Fruit fly (Drosophila melanogaster) whole organism, prepupa: ENCODE measurements around the gene CG42784.
A peak's percentile ranks its signal among the peaks of the same experiment; 100 is the strongest.
"Not testable (repeated sequence)": the region's sequence is repeated elsewhere in the genome, so short reads cannot be mapped to it uniquely, and the experiment has no call there.

Experiments used
- Blimp-1 ChIP-seq: fragments of 200-800 bp; sonication (Bioruptor generic); optimal IDR thresholded peaks from 3 replicates; lab custom pipeline; 2017; ENCODE audit warnings: missing biosample characterization, missing genetic modification characterization, mild to moderate bottlenecking, moderate library complexity, missing genetic modification reagents
- CG11902 ChIP-seq: fragments of 200-800 bp; sonication (Bioruptor generic); optimal IDR thresholded peaks from 3 replicates; lab custom pipeline; 2016; ENCODE audit warnings: missing biosample characterization, missing genetic modification characterization
- CG1621 ChIP-seq: fragments of 200-800 bp; sonication (Bioruptor generic); optimal IDR thresholded peaks from 3 replicates; lab custom pipeline; 2018; ENCODE audit warnings: missing biosample characterization, mild to moderate bottlenecking, missing genetic modification characterization
- CG31627 ChIP-seq: fragments of 200-800 bp; sonication (Bioruptor generic); optimal IDR thresholded peaks from 3 replicates; lab custom pipeline; 2016; ENCODE audit warnings: missing biosample characterization, missing genetic modification characterization
- CG34406 ChIP-seq: fragments of 200-800 bp; sonication (Bioruptor generic); optimal IDR thresholded peaks from 3 replicates; lab custom pipeline; 2016; ENCODE audit warnings: missing biosample characterization, missing genetic modification characterization
- CG6163 ChIP-seq: fragments of 200-800 bp; sonication (Bioruptor generic); IDR thresholded peaks from 3 replicates; pipeline ENCODE4 v1.3.6; 2022; ENCODE audit warnings: missing biosample characterization, missing genetic modification characterization
- CG6792 ChIP-seq: fragments of 200-800 bp; sonication (Bioruptor generic); optimal IDR thresholded peaks from 3 replicates; lab custom pipeline; 2016; ENCODE audit warnings: missing biosample characterization, missing genetic modification characterization
- CG7368 ChIP-seq: fragments of 200-800 bp; sonication (Bioruptor generic); optimal IDR thresholded peaks from 3 replicates; lab custom pipeline; 2016; ENCODE audit warnings: missing biosample characterization, missing genetic modification characterization
- Hr38 ChIP-seq: sonication (Bioruptor generic); optimal IDR thresholded peaks from 2 replicates; lab custom pipeline; 2016; ENCODE audit warnings: missing biosample characterization, missing genetic modification characterization
- Hr4 ChIP-seq: fragments of 200-800 bp; sonication (Bioruptor generic); optimal IDR thresholded peaks from 3 replicates; lab custom pipeline; 2016; ENCODE audit warnings: missing biosample characterization, missing genetic modification characterization
- Met ChIP-seq: fragments of 200-800 bp; sonication (Bioruptor generic); optimal IDR thresholded peaks from 3 replicates; lab custom pipeline; 2016; ENCODE audit warnings: missing biosample characterization, missing genetic modification characterization
- Smox ChIP-seq: fragments of 200-800 bp; sonication (Bioruptor generic); optimal IDR thresholded peaks from 3 replicates; lab custom pipeline; 2016; ENCODE audit warnings: missing biosample characterization, missing genetic modification characterization
- Sox14 ChIP-seq: fragments of 200-800 bp; sonication (Bioruptor generic); optimal IDR thresholded peaks from 3 replicates; lab custom pipeline; 2016; ENCODE audit warnings: missing biosample characterization, missing genetic modification characterization
- acj6 ChIP-seq: fragments of 200-800 bp; sonication (Bioruptor generic); optimal IDR thresholded peaks from 3 replicates; lab custom pipeline; 2016; ENCODE audit warnings: missing biosample characterization, missing genetic modification characterization
- cyc ChIP-seq: fragments of 200-800 bp; sonication (Bioruptor generic); optimal IDR thresholded peaks from 3 replicates; lab custom pipeline; 2016; ENCODE audit warnings: missing biosample characterization, missing genetic modification characterization
- dac ChIP-seq: fragments of 200-800 bp; sonication (Bioruptor generic); optimal IDR thresholded peaks from 2 replicates; lab custom pipeline; 2017; ENCODE audit warnings: missing biosample characterization, mild to moderate bottlenecking, missing genetic modification characterization
- fkh ChIP-seq: fragments of 200-800 bp; sonication (Bioruptor generic); optimal IDR thresholded peaks from 3 replicates; lab custom pipeline; 2017; ENCODE audit warnings: missing biosample characterization, mild to moderate bottlenecking, missing genetic modification characterization, moderate library complexity
- lz ChIP-seq: fragments of 200-800 bp; sonication (Bioruptor generic); optimal IDR thresholded peaks from 3 replicates; lab custom pipeline; 2016; ENCODE audit warnings: missing biosample characterization, missing genetic modification characterization
- salr ChIP-seq, 2 experiments: fragments of 200-800 bp; sonication (Bioruptor generic); optimal IDR thresholded peaks; 3 replicates each; lab custom pipeline; 2016 to 2018; ENCODE audit warnings: missing biosample characterization in 2 of 2, missing genetic modification characterization in 2 of 2, mild to moderate bottlenecking in 1 of 2
- ss ChIP-seq, 2 experiments: fragments of 200-800 bp; sonication (Bioruptor generic); optimal IDR thresholded peaks; 2 replicates in 1 of 2; 3 replicates in 1 of 2; lab custom pipeline; 2017 to 2018; ENCODE audit warnings: mild to moderate bottlenecking in 2 of 2, missing biosample characterization in 2 of 2, missing genetic modification characterization in 2 of 2, moderate library complexity in 1 of 2
- svp ChIP-seq: fragments of 200-800 bp; sonication (Bioruptor generic); peaks from one replicate; lab custom pipeline; 2016; ENCODE audit warnings: missing biosample characterization, missing genetic modification characterization
- vri ChIP-seq: fragments of 200-800 bp; sonication (Bioruptor generic); optimal IDR thresholded peaks from 3 replicates; lab custom pipeline; 2016; ENCODE audit warnings: missing biosample characterization, mild to moderate bottlenecking, missing genetic modification characterization

The CG42784 gene

DNA sequence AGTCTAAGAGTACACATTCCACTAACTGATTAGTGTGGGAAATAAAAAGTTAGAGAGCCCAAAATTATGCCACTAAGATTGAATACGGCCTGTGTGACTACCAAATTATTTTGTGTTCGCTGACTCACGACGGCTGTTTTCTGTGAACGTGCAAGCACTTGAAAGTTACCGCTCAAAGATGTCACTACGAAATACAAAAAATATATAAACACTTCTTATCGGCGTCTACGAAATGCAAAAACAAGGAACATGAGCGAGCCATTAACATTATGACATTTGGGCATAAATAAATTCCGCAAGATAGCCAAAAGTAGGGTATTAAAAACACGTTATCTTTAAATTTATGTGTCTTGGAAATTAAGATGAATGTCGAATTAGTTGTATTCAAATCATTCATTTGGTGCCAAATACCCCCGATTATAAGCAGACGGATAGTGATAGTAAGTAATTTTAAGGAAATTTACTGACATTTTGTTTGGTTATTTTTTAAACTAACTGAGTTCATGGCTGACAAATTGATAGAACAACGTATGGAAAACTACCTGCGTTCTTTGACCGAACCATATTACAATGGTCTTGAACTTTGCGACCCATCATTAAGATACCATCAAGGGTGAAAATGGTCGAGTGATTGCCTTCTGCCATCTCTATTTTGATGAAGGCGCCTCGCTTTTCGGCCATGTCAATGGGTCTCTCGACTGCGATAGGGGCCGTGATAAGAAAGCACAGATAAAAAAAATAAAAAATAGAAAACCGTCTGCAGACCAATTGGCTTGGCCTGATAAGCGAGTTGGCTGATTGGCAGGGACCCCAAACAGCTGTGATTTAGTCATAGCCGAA is 19.8 kb downstream of the CG42784 start, which contains the start of gene Tehao:
Gene Tehao, plus strand, starts transcription at position 828 of the 840 bp plus-strand sequence.
- peak; percentile 60 for TF ChIP-seq vri (GFP tag; lab: Kevin White, UChicago)
- TF ChIP-seq CG1621, result no peak
- no peak for TF ChIP-seq Met (GFP tag; lab: Kevin White, UChicago)
- TF ChIP-seq svp (GFP tag; lab: Kevin White, UChicago), result peak; percentile 78
- no peak for TF ChIP-seq Hr38 (GFP tag; lab: Kevin White, UChicago)
- no peak for TF ChIP-seq ss (GFP tag; optimal IDR thresholded peaks at IDR 0.05; lab: Kevin White, UChicago)

DNA sequence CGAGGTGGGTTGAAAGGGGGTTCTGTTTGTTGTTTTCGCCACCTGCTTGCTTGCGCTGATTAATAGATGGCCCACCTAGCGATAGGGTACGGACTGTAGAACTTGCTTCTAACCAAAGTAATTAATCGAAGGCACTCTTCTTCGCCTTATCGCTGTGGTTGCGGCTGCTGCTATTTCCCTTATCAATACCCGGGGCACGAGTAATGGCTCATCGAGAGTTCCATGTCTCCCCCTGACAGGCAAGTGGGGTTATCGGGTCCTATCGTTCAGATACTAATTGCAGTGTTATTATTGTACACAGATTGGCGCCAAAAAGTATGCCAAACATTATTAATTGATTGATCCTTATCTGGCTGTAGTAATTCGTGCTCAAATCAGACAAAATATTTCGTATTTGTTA is 21.6 kb downstream of the CG42784 start:
- TF ChIP-seq salr (GFP tag; optimal IDR thresholded peaks at IDR 0.05; lab: Kevin White, UChicago) (no peak), vri (GFP tag; lab: Kevin White, UChicago) (peak; percentile 77), svp (GFP tag; lab: Kevin White, UChicago) (peak; percentile 87)

DNA sequence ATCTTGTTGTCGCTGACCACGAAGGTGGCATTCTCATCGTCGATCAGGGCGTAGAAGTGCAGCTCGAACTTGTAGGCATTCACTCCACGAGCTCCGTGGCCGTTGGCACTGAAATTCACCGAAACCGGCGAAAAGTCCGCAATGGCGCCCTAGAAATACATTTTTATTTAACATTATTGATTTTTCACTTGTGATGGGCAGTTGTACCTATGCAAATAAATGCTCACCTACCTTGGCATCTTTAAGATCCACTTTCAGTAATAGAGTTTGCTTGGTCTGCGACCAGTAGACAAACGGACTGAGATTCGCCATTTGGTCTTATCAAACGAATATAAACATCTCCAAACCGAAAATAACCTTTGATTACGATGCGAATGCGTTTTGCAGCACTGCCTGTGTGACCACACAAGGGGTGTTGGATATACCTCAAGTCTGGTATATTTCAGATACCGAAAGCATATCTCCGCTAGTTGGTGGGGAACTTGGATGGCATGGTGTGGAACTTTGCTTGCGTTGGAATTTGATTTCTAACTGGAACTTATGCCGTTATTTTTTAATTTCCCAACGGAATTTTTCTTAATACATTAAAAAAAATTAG is 30.1 kb downstream of the CG42784 start, which contains the start of gene Hacd2:
Gene Hacd2, minus strand, starts transcription at position 403 of the 598 bp plus-strand sequence.
- peak; percentile 53 for TF ChIP-seq Sox14
- peak; percentile 8 for TF ChIP-seq CG31627 (GFP tag; lab: Kevin White, UChicago)
- peak; percentile 9 for TF ChIP-seq lz (GFP tag; lab: Kevin White, UChicago)
- peak; percentile 87 for TF ChIP-seq svp (GFP tag; lab: Kevin White, UChicago)
- TF ChIP-seq vri (GFP tag; lab: Kevin White, UChicago), result peak; percentile 4
- TF ChIP-seq cyc (GFP tag; lab: Kevin White, UChicago), result peak; percentile 14
- no peak for TF ChIP-seq CG34406
- TF ChIP-seq Smox (GFP tag; lab: Kevin White, UChicago), result no peak

DNA sequence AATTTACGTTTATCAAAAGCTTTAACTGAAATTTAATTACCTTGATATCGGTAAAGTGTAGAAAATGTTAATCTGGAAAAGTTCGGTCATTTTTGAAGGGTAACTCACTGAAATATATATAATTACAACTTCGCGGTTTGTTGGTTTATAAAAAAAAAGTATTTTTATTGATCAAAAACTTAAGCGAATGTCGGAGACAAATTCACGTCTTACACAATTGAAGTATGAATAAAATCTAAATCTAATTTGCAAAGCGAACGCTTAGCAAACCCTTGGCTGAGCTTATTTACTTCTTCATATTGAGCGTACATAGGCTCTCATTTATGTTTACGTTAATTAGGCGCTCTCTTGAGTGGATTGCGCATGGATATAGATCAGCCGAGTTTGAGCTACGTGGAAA is 34.2 kb downstream of the CG42784 start, which contains the start of gene Hsp60D:
Gene Hsp60D, minus strand, starts transcription at position 101 of the 400 bp plus-strand sequence.
- TF ChIP-seq dac; CG7368 (GFP tag; lab: Kevin White, UChicago); Blimp-1 (GFP tag; lab: Kevin White, UChicago): not testable (repeated sequence)

DNA sequence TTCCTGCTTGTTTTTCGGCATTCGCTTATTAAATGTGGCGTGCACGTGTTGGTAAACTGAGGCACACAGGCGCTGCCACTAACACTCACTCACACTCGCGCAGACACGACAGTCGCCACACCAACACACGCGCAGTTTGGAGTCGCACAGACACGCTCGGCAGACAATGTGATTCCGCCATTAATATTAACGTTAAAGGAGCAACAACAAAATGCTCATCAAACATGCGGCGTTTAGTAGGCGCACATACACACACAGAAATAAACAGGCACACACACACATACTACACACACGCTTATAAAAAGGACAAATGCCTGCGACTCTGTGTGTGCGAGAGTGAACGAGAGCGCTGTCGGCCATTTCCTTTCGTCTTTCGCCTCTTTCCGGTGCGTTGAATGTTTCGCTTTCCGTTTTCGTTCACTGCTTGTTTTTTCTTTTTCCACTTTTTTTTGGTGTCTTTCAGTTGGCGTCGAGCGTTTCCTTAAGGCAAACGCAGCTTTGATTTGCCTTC is 41.9 kb downstream of the CG42784 start, which contains the start of gene CG42809:
Gene CG42809, plus strand, starts transcription at position 461 of the 511 bp plus-strand sequence.
- no peak for TF ChIP-seq CG11902
- TF ChIP-seq acj6, result no peak
- TF ChIP-seq Met (GFP tag; lab: Kevin White, UChicago), result no peak

DNA sequence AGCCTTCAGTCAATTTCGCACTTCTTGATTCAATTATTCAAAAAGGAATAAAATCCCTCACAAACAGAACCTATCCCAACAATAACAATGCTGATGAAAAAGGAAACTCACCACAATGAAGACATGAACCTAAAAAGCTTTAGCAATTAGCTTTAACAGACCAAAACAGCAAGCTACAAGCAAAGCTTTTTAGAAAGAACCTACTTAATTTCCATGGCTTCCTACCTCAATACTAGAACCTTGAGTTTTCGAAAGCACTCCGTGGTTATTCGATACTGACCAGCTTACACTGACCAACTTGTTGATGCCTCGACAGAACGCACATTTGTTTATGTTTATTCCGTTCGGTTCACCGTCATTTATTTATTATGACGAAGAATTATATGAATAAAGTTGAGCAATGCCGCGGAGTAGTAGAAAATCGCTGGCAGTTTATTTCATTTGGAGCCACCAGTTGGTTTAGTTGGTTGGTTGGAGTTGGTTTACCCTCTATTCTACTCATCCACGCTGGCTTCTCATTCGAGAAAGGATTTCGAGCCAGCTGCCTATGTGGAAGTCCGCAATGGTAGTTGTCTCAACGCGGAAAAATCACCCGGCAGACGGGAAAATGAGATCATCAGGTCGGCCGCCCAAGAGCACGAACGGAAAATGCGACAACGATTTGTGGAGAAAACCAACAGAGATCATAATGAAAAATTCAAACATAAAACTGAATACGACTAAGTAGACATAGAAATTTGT is 43.9 kb downstream of the CG42784 start, which contains the start of gene CG42810:
Gene CG42810, plus strand, starts transcription at position 691 of the 741 bp plus-strand sequence.
- TF ChIP-seq CG6792 (GFP tag; lab: Kevin White, UChicago), result no peak
- TF ChIP-seq fkh (GFP tag; lab: Kevin White, UChicago), result no peak
- no peak for TF ChIP-seq svp (GFP tag; lab: Kevin White, UChicago)
- TF ChIP-seq CG34406, result no peak
- TF ChIP-seq Hr38 (GFP tag; lab: Kevin White, UChicago), result no peak
- TF ChIP-seq Hr4 (GFP tag; lab: Kevin White, UChicago), result no peak
- TF ChIP-seq CG6163 (GFP tag; lab: Robert Waterston, UW), result no peak
- no peak for TF ChIP-seq Blimp-1 (GFP tag; lab: Kevin White, UChicago)
